Fruit fly (Drosophila melanogaster) whole organism, embryonic: Measurements from ENCODE around the gene Vha100-2.

Experiments used
- ATbp ChIP-seq: fragments of 200-800 bp; sonication (Bioruptor generic); optimal IDR thresholded peaks from 2 replicates; lab custom pipeline; 2017; ENCODE audit warnings: missing biosample characterization, mild to moderate bottlenecking, missing genetic modification characterization, missing genetic modification reagents
- Abd-B ChIP-seq: fragments of 200-800 bp; sonication (Bioruptor generic); optimal IDR thresholded peaks from 2 replicates; lab custom pipeline; 2018; ENCODE audit warnings: missing biosample characterization, mild to moderate bottlenecking, missing genetic modification characterization, moderate library complexity
- Bteb2 ChIP-seq: fragments of 200-800 bp; sonication (Bioruptor generic); optimal IDR thresholded peaks from 2 replicates; lab custom pipeline; 2016; ENCODE audit warnings: missing biosample characterization, missing genetic modification characterization
- CG10654 ChIP-seq: fragments of 200-800 bp; sonication (Bioruptor generic); optimal IDR thresholded peaks from 2 replicates; lab custom pipeline; 2016; ENCODE audit warnings: missing biosample characterization, missing genetic modification characterization
- CG12071 ChIP-seq: fragments of 200-800 bp; sonication (Bioruptor generic); optimal IDR thresholded peaks from 3 replicates; lab custom pipeline; 2018; ENCODE audit warnings: missing biosample characterization, mild to moderate bottlenecking, missing genetic modification characterization
- CG12104 ChIP-seq: fragments of 200-800 bp; sonication (Bioruptor generic); optimal IDR thresholded peaks from 3 replicates; lab custom pipeline; 2016; ENCODE audit warnings: missing biosample characterization, missing genetic modification characterization
- CG13424 ChIP-seq: fragments of 200-800 bp; sonication (Bioruptor generic); optimal IDR thresholded peaks from 2 replicates; lab custom pipeline; 2019; ENCODE audit warnings: missing biosample characterization, mild to moderate bottlenecking, missing genetic modification characterization, moderate library complexity
- CG14710 ChIP-seq: fragments of 200-800 bp; sonication (Bioruptor generic); optimal IDR thresholded peaks from 3 replicates; lab custom pipeline; 2019; ENCODE audit warnings: missing biosample characterization, mild to moderate bottlenecking, missing genetic modification characterization, moderate library complexity
- CG17802 ChIP-seq: fragments of 200-800 bp; sonication (Bioruptor generic); optimal IDR thresholded peaks from 2 replicates; lab custom pipeline; 2018; ENCODE audit warnings: missing biosample characterization, mild to moderate bottlenecking, missing genetic modification characterization, moderate library complexity
- CG2129 ChIP-seq: fragments of 200-800 bp; sonication (Bioruptor generic); IDR thresholded peaks from 2 replicates; pipeline ENCODE4 v1.3.6; 2022; ENCODE audit warnings: missing biosample characterization, missing genetic modification characterization; ENCODE audit not compliant: partially characterized antibody
- CG2712 ChIP-seq: fragments of 200-800 bp; optimal IDR thresholded peaks from 3 replicates; lab custom pipeline; 2019; ENCODE audit warnings: missing biosample characterization, mild to moderate bottlenecking, missing genetic modification characterization, moderate library complexity
- CG31441 ChIP-seq: fragments of 200-800 bp; sonication (Bioruptor generic); IDR thresholded peaks from 2 replicates; pipeline ENCODE4 v1.3.6; 2022; ENCODE audit warnings: missing biosample characterization, missing genetic modification characterization
- CG6175 ChIP-seq: fragments of 200-800 bp; sonication (Bioruptor generic); IDR thresholded peaks from 3 replicates; pipeline ENCODE4 v1.3.6; 2022; ENCODE audit warnings: missing biosample characterization, missing genetic modification characterization
- CG6654 ChIP-seq: fragments of 200-800 bp; sonication (Bioruptor generic); optimal IDR thresholded peaks from 2 replicates; lab custom pipeline; 2017; ENCODE audit warnings: missing biosample characterization, mild to moderate bottlenecking, missing genetic modification characterization
- CG7745 ChIP-seq: fragments of 200-800 bp; sonication (Bioruptor generic); optimal IDR thresholded peaks from 2 replicates; lab custom pipeline; 2018; ENCODE audit warnings: missing biosample characterization, mild to moderate bottlenecking, missing genetic modification characterization, moderate library complexity
- CG8359 ChIP-seq: fragments of 200-800 bp; sonication (Bioruptor generic); optimal IDR thresholded peaks from 2 replicates; lab custom pipeline; 2017; ENCODE audit warnings: missing biosample characterization, mild to moderate bottlenecking, missing genetic modification characterization, borderline replicate concordance
- CG9727 ChIP-seq: fragments of 200-800 bp; sonication (Bioruptor generic); optimal IDR thresholded peaks from 3 replicates; lab custom pipeline; 2017; ENCODE audit warnings: missing biosample characterization, mild to moderate bottlenecking, missing genetic modification characterization
- Camta ChIP-seq: fragments of 200-800 bp; sonication (Bioruptor generic); optimal IDR thresholded peaks from 2 replicates; lab custom pipeline; 2016; ENCODE audit warnings: missing biosample characterization, missing genetic modification characterization
- Dbx ChIP-seq: fragments of 200-800 bp; sonication (Bioruptor generic); IDR thresholded peaks from 3 replicates; pipeline ENCODE4 v1.3.6; 2022; ENCODE audit warnings: missing biosample characterization, missing genetic modification characterization
- Dfd ChIP-seq, 2 experiments: fragments of >200 bp; optimal IDR thresholded peaks; 2 replicates each; lab custom pipeline; 2017; ENCODE audit warnings: missing biosample characterization in 2 of 2, missing genetic modification characterization in 2 of 2
- Dref ChIP-seq: fragments of 200-800 bp; sonication (Bioruptor generic); IDR thresholded peaks from 2 replicates; pipeline ENCODE4 v1.3.6; 2022; ENCODE audit warnings: missing biosample characterization, missing genetic modification characterization
- Gsc ChIP-seq: fragments of 200-800 bp; sonication (Bioruptor generic); IDR thresholded peaks from 2 replicates; pipeline ENCODE4 v1.3.6; 2022; ENCODE audit warnings: missing biosample characterization, missing genetic modification characterization
- HLH4C ChIP-seq: fragments of 200-800 bp; sonication (Bioruptor generic); IDR thresholded peaks from 3 replicates; pipeline ENCODE4 v1.3.6; 2022; ENCODE audit warnings: missing biosample characterization, missing genetic modification characterization; ENCODE audit not compliant: partially characterized antibody
- HLH54F ChIP-seq: fragments of 200-800 bp; sonication (Bioruptor generic); optimal IDR thresholded peaks from 3 replicates; lab custom pipeline; 2016; ENCODE audit warnings: missing biosample characterization, missing genetic modification characterization
- Lhr ChIP-seq: fragments of 200-800 bp; sonication (Bioruptor generic); optimal IDR thresholded peaks from 3 replicates; lab custom pipeline; 2017; ENCODE audit warnings: mild to moderate bottlenecking, missing biosample characterization, missing genetic modification reagents, missing genetic modification characterization
- MESR4 ChIP-seq: fragments of 200-800 bp; sonication (Bioruptor generic); optimal IDR thresholded peaks from 2 replicates; lab custom pipeline; 2018; ENCODE audit warnings: missing biosample characterization, mild to moderate bottlenecking, missing genetic modification characterization, moderate library complexity
- Max ChIP-seq: fragments of 200-800 bp; sonication (Bioruptor generic); optimal IDR thresholded peaks from 2 replicates; lab custom pipeline; 2016; ENCODE audit warnings: missing biosample characterization, mild to moderate bottlenecking, missing genetic modification characterization
- Nf-YA ChIP-seq: fragments of 200-800 bp; sonication (Bioruptor generic); IDR thresholded peaks from 2 replicates; pipeline ENCODE4 v1.3.6; 2022; ENCODE audit warnings: missing biosample characterization, missing genetic modification characterization
- ab ChIP-seq: fragments of 200-800 bp; sonication (Bioruptor generic); optimal IDR thresholded peaks from 2 replicates; lab custom pipeline; 2016; ENCODE audit warnings: missing biosample characterization, missing genetic modification characterization
- abd-A ChIP-seq: fragments of 200-800 bp; sonication (Bioruptor generic); optimal IDR thresholded peaks from 3 replicates; lab custom pipeline; 2019; ENCODE audit warnings: missing biosample characterization, mild to moderate bottlenecking, missing genetic modification characterization, moderate library complexity
- al ChIP-seq: fragments of 200-800 bp; sonication (Bioruptor generic); IDR thresholded peaks from 2 replicates; pipeline ENCODE4 v1.3.6; 2022; ENCODE audit warnings: missing biosample characterization, missing genetic modification characterization
- ara ChIP-seq: fragments of 200-800 bp; sonication (Bioruptor generic); IDR thresholded peaks from 2 replicates; pipeline ENCODE4 v1.3.6; 2022; ENCODE audit warnings: missing biosample characterization, missing genetic modification characterization
- ash1 ChIP-seq: fragments of 200-800 bp; sonication (Bioruptor generic); optimal IDR thresholded peaks from 2 replicates; lab custom pipeline; 2018; ENCODE audit warnings: missing biosample characterization, mild to moderate bottlenecking, missing genetic modification characterization
- bsh ChIP-seq, 2 experiments: fragments of 200-800 bp; sonication (Bioruptor generic); optimal IDR thresholded peaks; 2 replicates each; lab custom pipeline; 2017 to 2018; ENCODE audit warnings: mild to moderate bottlenecking in 2 of 2, missing biosample characterization in 2 of 2, missing genetic modification characterization in 2 of 2, moderate library complexity in 1 of 2
- chif ChIP-seq, 2 experiments: fragments of 200-800 bp; sonication (Bioruptor generic); optimal IDR thresholded peaks; 3 replicates each; lab custom pipeline; 2016; ENCODE audit warnings: missing biosample characterization in 2 of 2, missing genetic modification characterization in 2 of 2
- danr ChIP-seq: fragments of 200-800 bp; sonication (Bioruptor generic); IDR thresholded peaks from 2 replicates; pipeline ENCODE4 v1.3.6; 2022; ENCODE audit warnings: missing biosample characterization, missing genetic modification characterization
- ewg ChIP-seq: fragments of 200-800 bp; sonication (Bioruptor generic); optimal IDR thresholded peaks from 3 replicates; lab custom pipeline; 2017; ENCODE audit warnings: mild to moderate bottlenecking, missing biosample characterization, missing genetic modification reagents, missing genetic modification characterization
- gem ChIP-seq: fragments of 200-800 bp; sonication (Bioruptor generic); optimal IDR thresholded peaks from 2 replicates; lab custom pipeline; 2019; ENCODE audit warnings: missing biosample characterization, mild to moderate bottlenecking, missing genetic modification characterization, moderate library complexity
- hbn ChIP-seq: fragments of 200-800 bp; sonication (Bioruptor generic); IDR thresholded peaks from 2 replicates; pipeline ENCODE4 v1.3.6; 2022; ENCODE audit warnings: missing biosample characterization, missing genetic modification characterization; ENCODE audit not compliant: partially characterized antibody
- luna ChIP-seq: fragments of 200-800 bp; sonication (Bioruptor generic); optimal IDR thresholded peaks from 2 replicates; lab custom pipeline; 2016; ENCODE audit warnings: missing biosample characterization, missing genetic modification characterization
- nau ChIP-seq: fragments of 200-800 bp; sonication (Bioruptor generic); optimal IDR thresholded peaks from 3 replicates; lab custom pipeline; 2017; ENCODE audit warnings: missing biosample characterization, mild to moderate bottlenecking, missing genetic modification characterization, missing genetic modification reagents
- org-1 ChIP-seq: fragments of 200-800 bp; sonication (Bioruptor generic); optimal IDR thresholded peaks from 2 replicates; lab custom pipeline; 2017; ENCODE audit warnings: missing biosample characterization, missing genetic modification characterization
- shn ChIP-seq: fragments of 200-800 bp; sonication (Bioruptor generic); optimal IDR thresholded peaks from 3 replicates; lab custom pipeline; 2016; ENCODE audit warnings: missing biosample characterization, missing genetic modification characterization
- sima ChIP-seq: fragments of 200-800 bp; sonication (Bioruptor generic); optimal IDR thresholded peaks from 2 replicates; lab custom pipeline; 2016; ENCODE audit warnings: missing biosample characterization, missing genetic modification characterization
- so ChIP-seq: fragments of 200-800 bp; sonication (Bioruptor generic); IDR thresholded peaks from 3 replicates; pipeline ENCODE4 v1.3.6; 2022; ENCODE audit warnings: missing biosample characterization, missing genetic modification characterization
- stc ChIP-seq: fragments of 200-800 bp; sonication (Bioruptor generic); IDR thresholded peaks from 2 replicates; pipeline ENCODE4 v1.3.6; 2022; ENCODE audit warnings: missing biosample characterization, missing genetic modification characterization
- unpg ChIP-seq: fragments of 200-800 bp; sonication (Bioruptor generic); optimal IDR thresholded peaks from 3 replicates; lab custom pipeline; 2018; ENCODE audit warnings: missing biosample characterization, mild to moderate bottlenecking, missing genetic modification characterization, moderate library complexity
- zen ChIP-seq: fragments of 200-800 bp; sonication (Bioruptor generic); optimal IDR thresholded peaks from 3 replicates; lab custom pipeline; 2018; ENCODE audit warnings: missing biosample characterization, mild to moderate bottlenecking, missing genetic modification characterization, moderate library complexity
- zf30C ChIP-seq: fragments of 200-800 bp; sonication (Bioruptor generic); optimal IDR thresholded peaks from 3 replicates; lab custom pipeline; 2018; ENCODE audit warnings: missing biosample characterization, mild to moderate bottlenecking, missing genetic modification characterization

Gene Vha100-2

dm6 chr3R:18398954-18399697 is at the start of gene Vha100-2 (continued):
- TF ChIP-seq shn (GFP tag; lab: Kevin White, UChicago) (no peak), HLH4C (GFP tag; lab: Robert Waterston, UW) (no peak), ab (GFP tag; lab: Kevin White, UChicago) (no peak), abd-A (tag; lab: Kevin White, UChicago) (peak; percentile 39), CG7745 (tag; lab: Kevin White, UChicago) (no peak), chif (GFP tag; optimal IDR thresholded peaks at IDR 0.05; lab: Kevin White, UChicago) (peak in 1 of 2 experiments; percentile 2), so (GFP tag; lab: Robert Waterston, UW) (peak; percentile 70; the same call in 2 of the 3 replicates), Nf-YA (GFP tag; lab: Robert Waterston, UW) (no peak), CG13424 (tag; lab: Kevin White, UChicago) (peak; percentile 35), al (GFP tag; lab: Robert Waterston, UW) (peak; percentile 60), CG12104 (no peak), Dfd (GFP tag; optimal IDR thresholded peaks at IDR 0.05; lab: Kevin White, UChicago) (no peak), Gsc (GFP tag; lab: Robert Waterston, UW) (no peak), CG9727 (GFP tag; lab: Kevin White, UChicago) (peak; percentile 16), CG31441 (GFP tag; lab: Robert Waterston, UW) (peak; percentile 51), CG14710 (tag; lab: Kevin White, UChicago) (peak; percentile 54), hbn (GFP tag; lab: Robert Waterston, UW) (no peak), Dref (peak; percentile 45), CG8359 (GFP tag; lab: Kevin White, UChicago) (no peak), nau (GFP tag; lab: Kevin White, UChicago) (peak; percentile 9), Bteb2 (GFP tag; lab: Kevin White, UChicago) (peak; percentile 23), luna (GFP tag; lab: Kevin White, UChicago) (no peak), CG2712 (tag; lab: Kevin White, UChicago) (no peak), gem (tag; lab: Kevin White, UChicago) (no peak), Dbx (peak; percentile 51; the same call in 1 of the 3 replicates), org-1 (GFP tag; lab: Kevin White, UChicago) (no peak), ara (GFP tag; lab: Robert Waterston, UW) (no peak), MESR4 (GFP tag; lab: Kevin White, UChicago) (peak; percentile 21), CG6175 (GFP tag; lab: Robert Waterston, UW) (peak; percentile 44; the same call in 1 of the 3 replicates), HLH54F (GFP tag; lab: Kevin White, UChicago) (peak; percentile 33), sima (GFP tag; lab: Kevin White, UChicago) (no peak), CG12071 (peak; percentile 47), Camta (GFP tag; lab: Kevin White, UChicago) (no peak), danr (GFP tag; lab: Robert Waterston, UW) (0 out of 2 replicates have a peak, but pooled peaks have one; percentile 25), ash1 (peak; percentile 19), zen (tag; lab: Kevin White, UChicago) (no peak), ewg (GFP tag; lab: Kevin White, UChicago) (no peak), CG17802 (no peak), Lhr (GFP tag; lab: Kevin White, UChicago) (peak; percentile 76), Max (GFP tag; lab: Kevin White, UChicago) (peak; percentile 57), bsh (GFP tag; optimal IDR thresholded peaks at IDR 0.05; lab: Kevin White, UChicago) (peak in 1 of 2 experiments; percentile 4), unpg (GFP tag; lab: Kevin White, UChicago) (no peak), ATbp (no peak), zf30C (peak; percentile 7), CG10654 (GFP tag; lab: Kevin White, UChicago) (no peak), CG2129 (no peak), Abd-B (peak; percentile 16), stc (no peak), CG6654 (GFP tag; lab: Kevin White, UChicago) (no peak)
